Worm (Caenorhabditis elegans) whole organism, early embryonic: ENCODE data around the gene ubh-1.

Experiments used
- B0310.2 ChIP-seq: sonication (generic microtip); optimal IDR thresholded peaks from 2 replicates; lab custom pipeline; 2016; ENCODE audit warnings: mild to moderate bottlenecking, missing genetic modification characterization, missing compliant biosample characterization
- F13C5.2 ChIP-seq: sonication (generic microtip); optimal IDR thresholded peaks from 2 replicates; lab custom pipeline; 2017; ENCODE audit warnings: mild to moderate bottlenecking, missing genetic modification characterization, inconsistent platforms, missing compliant biosample characterization
- aly-1 ChIP-seq: sonication (generic microtip); optimal IDR thresholded peaks from 2 replicates; lab custom pipeline; 2016; ENCODE audit warnings: missing genetic modification characterization, missing compliant biosample characterization
- ama-1 ChIP-seq: fragments of 150-350 bp; optimal IDR thresholded peaks from 2 replicates; lab custom pipeline; 2014
- ceh-13 ChIP-seq: fragments of 200-800 bp; sonication (Bioruptor generic); optimal IDR thresholded peaks from 2 replicates; lab custom pipeline; 2018; ENCODE audit warnings: mild to moderate bottlenecking, missing genetic modification characterization, missing compliant biosample characterization
- ceh-36 ChIP-seq: sonication (generic microtip); optimal IDR thresholded peaks from 2 replicates; lab custom pipeline; 2016; ENCODE audit warnings: missing genetic modification characterization, inconsistent platforms, missing compliant biosample characterization
- ets-7 ChIP-seq: sonication (generic microtip); optimal IDR thresholded peaks from 2 replicates; lab custom pipeline; 2016; ENCODE audit warnings: missing genotype, missing genetic modification characterization, missing compliant biosample characterization
- hmbx-1 ChIP-seq: sonication (generic microtip); optimal IDR thresholded peaks from 2 replicates; lab custom pipeline; 2016; ENCODE audit warnings: mild to moderate bottlenecking, missing genetic modification characterization, missing compliant biosample characterization
- hmg-4 ChIP-seq: fragments of 200-800 bp; sonication (Bioruptor generic); optimal IDR thresholded peaks from 2 replicates; lab custom pipeline; 2018; ENCODE audit warnings: mild to moderate bottlenecking, missing genetic modification characterization, missing compliant biosample characterization
- scrt-1 ChIP-seq: fragments of 200-800 bp; sonication (Bioruptor generic); IDR thresholded peaks from 2 replicates; pipeline ENCODE4 v1.3.6; 2022; ENCODE audit warnings: missing genetic modification characterization, missing compliant biosample characterization
- tbx-11 ChIP-seq: fragments of 200-800 bp; sonication (Bioruptor generic); IDR thresholded peaks from 2 replicates; pipeline ENCODE4 v1.3.6; 2022; ENCODE audit warnings: missing genetic modification characterization, missing compliant biosample characterization
- tbx-37 ChIP-seq: fragments of 200-800 bp; sonication (Bioruptor generic); conservative IDR thresholded peaks from 2 replicates; pipeline ENCODE4 v1.3.6; 2022; ENCODE audit warnings: missing genetic modification reagents, missing genetic modification characterization, missing compliant biosample characterization
- tra-4 ChIP-seq: sonication (generic microtip); optimal IDR thresholded peaks from 2 replicates; lab custom pipeline; 2017; ENCODE audit warnings: missing genetic modification characterization, missing compliant biosample characterization

DNA sequence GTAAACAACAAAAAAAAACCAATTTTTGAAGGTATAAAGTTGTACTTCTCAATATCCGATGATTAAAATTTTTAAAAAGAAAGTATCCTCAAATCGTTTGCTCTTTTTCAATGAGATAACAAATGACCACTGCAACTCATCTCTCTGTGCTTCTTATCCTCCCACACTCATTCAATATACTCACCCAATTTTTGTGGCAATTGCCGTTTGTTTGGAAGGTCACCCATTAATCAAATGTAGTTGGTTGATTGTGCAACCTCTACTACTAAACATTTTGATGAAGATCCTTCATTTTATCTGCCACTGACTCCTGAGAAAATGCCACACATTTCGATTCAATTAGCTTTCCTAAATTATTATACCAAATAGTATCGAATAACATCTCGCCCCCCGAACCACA lies 43.5 kb downstream of the ubh-1 start:
- no peak for TF ChIP-seq ama-1 (lab: Kevin White, UChicago)
- no peak for TF ChIP-seq F13C5.2 (tag; lab: Kevin White, UChicago)
- no peak for TF ChIP-seq tra-4 (tag; lab: Kevin White, UChicago)
- TF ChIP-seq B0310.2 (tag; lab: Kevin White, UChicago), result no peak
- no peak for TF ChIP-seq ets-7 (tag; lab: Kevin White, UChicago)
- TF ChIP-seq hmbx-1, result no peak
- no peak for TF ChIP-seq ceh-13 (GFP tag; lab: Kevin White, UChicago)
- no peak for TF ChIP-seq scrt-1 (GFP tag; lab: Robert Waterston, UW)
- no peak for TF ChIP-seq ceh-36
- no peak for TF ChIP-seq aly-1 (tag; lab: Kevin White, UChicago)
- TF ChIP-seq tbx-37 (GFP tag; lab: Robert Waterston, UW), result no peak
- TF ChIP-seq tbx-11 (GFP tag; lab: Robert Waterston, UW), result no peak
- TF ChIP-seq hmg-4 (GFP tag; lab: Kevin White, UChicago), result no peak
